Fruit fly (Drosophila melanogaster): Measurements from ENCODE around the gene RpL34a.

RpL34a gene

dm6 chr3R:26014262-26014833 is 44.7 kb downstream of the RpL34a start, which contains the start of gene Kaz-m1 (continued):
- TF ChIP-seq CG3065 (GFP tag; optimal IDR thresholded peaks at IDR 0.05), result no peak
- TF ChIP-seq CG2202 (tag; optimal IDR thresholded peaks at IDR 0.05), result no peak
- TF ChIP-seq CG3726 (GFP tag; IDR thresholded peaks at IDR 0.05), result no peak
- TF ChIP-seq stwl (tag; optimal IDR thresholded peaks at IDR 0.05), result no peak
- peak; percentile 46 for TF ChIP-seq CG17385 (GFP tag; optimal IDR thresholded peaks at IDR 0.05)
- TF ChIP-seq Optix (GFP tag; IDR thresholded peaks at IDR 0.05), result no peak
- TF ChIP-seq kni (GFP tag; optimal IDR thresholded peaks at IDR 0.05), result no peak
- no peak for TF ChIP-seq caup (GFP tag; optimal IDR thresholded peaks at IDR 0.05; ENCODE audit: severe bottlenecking)
- TF ChIP-seq psq (GFP tag; optimal IDR thresholded peaks at IDR 0.05), result no peak
- TF ChIP-seq CG11560 (tag; IDR thresholded peaks at IDR 0.05), result no peak
- TF ChIP-seq sqz (GFP tag; optimal IDR thresholded peaks at IDR 0.05), result no peak
- no peak for TF ChIP-seq aop (GFP tag; IDR thresholded peaks at IDR 0.05)
- peak; percentile 69 for TF ChIP-seq CG12391 (tag; optimal IDR thresholded peaks at IDR 0.05)
- TF ChIP-seq sisA (GFP tag; IDR thresholded peaks at IDR 0.05), result no peak
- no peak for TF ChIP-seq CG6791 (GFP tag; IDR thresholded peaks at IDR 0.05; ENCODE audit: partially characterized antibody)
- peak; percentile 58 for TF ChIP-seq dmrt99B (tag; optimal IDR thresholded peaks at IDR 0.05)
- TF ChIP-seq zf30C (GFP tag; optimal IDR thresholded peaks at IDR 0.05), result no peak
- TF ChIP-seq grau (tag; optimal IDR thresholded peaks at IDR 0.05), result peak; percentile 75
- no peak for TF ChIP-seq Sin3A (optimal IDR thresholded peaks at IDR 0.05)
- TF ChIP-seq gsb-n (tag; optimal IDR thresholded peaks at IDR 0.05), result peak; percentile 57
- TF ChIP-seq emc (GFP tag; optimal IDR thresholded peaks at IDR 0.05), result no peak
- 0 out of 2 replicates have a peak, but pooled peaks have one; percentile 8 for TF ChIP-seq ranshi (GFP tag; IDR thresholded peaks at IDR 0.05)
- peak; percentile 75 for TF ChIP-seq nmo (GFP tag; optimal IDR thresholded peaks at IDR 0.05)
- no peak for TF ChIP-seq CG6272 (GFP tag; IDR thresholded peaks at IDR 0.05)
- TF ChIP-seq Hr39 (optimal IDR thresholded peaks at IDR 0.05), result no peak
- no peak for TF ChIP-seq gro (GFP tag; optimal IDR thresholded peaks at IDR 0.05)
- TF ChIP-seq CG11504 (tag; optimal IDR thresholded peaks at IDR 0.05), result peak; percentile 72
- TF ChIP-seq Ada2b (GFP tag; IDR thresholded peaks at IDR 0.05), result no peak
- TF ChIP-seq cad (GFP tag; optimal IDR thresholded peaks at IDR 0.05), result no peak
- TF ChIP-seq Gsc (GFP tag; IDR thresholded peaks at IDR 0.05), result no peak
- no peak for TF ChIP-seq CG8290 (GFP tag; optimal IDR thresholded peaks at IDR 0.05)
- TF ChIP-seq CG8290 (tag; optimal IDR thresholded peaks at IDR 0.05), result no peak
- no peak for TF ChIP-seq HmgD (GFP tag; optimal IDR thresholded peaks at IDR 0.05)
- TF ChIP-seq amos (GFP tag; IDR thresholded peaks at IDR 0.05; ENCODE audit: partially characterized antibody), result no peak
- no peak for TF ChIP-seq NC2α (GFP tag; optimal IDR thresholded peaks at IDR 0.05)
- TF ChIP-seq CG7786 (GFP tag; optimal IDR thresholded peaks at IDR 0.05), result no peak
- peak; percentile 44 for TF ChIP-seq CG9727 (GFP tag; optimal IDR thresholded peaks at IDR 0.05)
- TF ChIP-seq ap (GFP tag; IDR thresholded peaks at IDR 0.05), result no peak
- TF ChIP-seq HLHmδ (GFP tag; optimal IDR thresholded peaks at IDR 0.05), result no peak
- TF ChIP-seq Myb (GFP tag; optimal IDR thresholded peaks at IDR 0.05), result no peak
- no peak for TF ChIP-seq CG10959 (GFP tag; IDR thresholded peaks at IDR 0.05)
- peak; percentile 53 for TF ChIP-seq trem (tag; optimal IDR thresholded peaks at IDR 0.05)
- TF ChIP-seq nerfin-1 (tag; optimal IDR thresholded peaks at IDR 0.05), result peak; percentile 50
- TF ChIP-seq CG7271 (tag; optimal IDR thresholded peaks at IDR 0.05), result no peak
- TF ChIP-seq CG14710 (tag; optimal IDR thresholded peaks at IDR 0.05), result peak; percentile 70
- no peak for TF ChIP-seq Adf1 (GFP tag; IDR thresholded peaks at IDR 0.05)
- TF ChIP-seq sd (tag; optimal IDR thresholded peaks at IDR 0.05), result no peak
- no peak for TF ChIP-seq toy (GFP tag; IDR thresholded peaks at IDR 0.05)
- peak; percentile 21 for TF ChIP-seq CG13894 (tag; optimal IDR thresholded peaks at IDR 0.05)
- no peak for TF ChIP-seq Asciz (GFP tag; optimal IDR thresholded peaks at IDR 0.05)
- TF ChIP-seq zfh1 (GFP tag; IDR thresholded peaks at IDR 0.05), result no peak
- no peak for TF ChIP-seq tin (GFP tag; optimal IDR thresholded peaks at IDR 0.05)
